Fruit fly (Drosophila melanogaster) whole organism, wandering third instar larva: ENCODE measurements around the gene CG3407.

Experiments used
- Jra ChIP-seq: sonication (Bioruptor generic); optimal IDR thresholded peaks from 2 replicates; lab custom pipeline; 2016; ENCODE audit warnings: missing biosample characterization, missing genetic modification characterization
- foxo ChIP-seq, 2 experiments: fragments of 200-800 bp; sonication (Bioruptor generic); optimal IDR thresholded peaks; 2 replicates in 1 of 2; 3 replicates in 1 of 2; lab custom pipeline; 2016 to 2017; ENCODE audit warnings: missing biosample characterization in 2 of 2, missing genetic modification characterization in 2 of 2
- sv ChIP-seq: fragments of 200-800 bp; sonication (Bioruptor generic); optimal IDR thresholded peaks from 3 replicates; lab custom pipeline; 2016; ENCODE audit warnings: missing biosample characterization, missing genetic modification characterization
- woc ChIP-seq: sonication (Bioruptor generic); optimal IDR thresholded peaks from 2 replicates; lab custom pipeline; 2016; ENCODE audit warnings: missing biosample characterization, mild to moderate bottlenecking, missing genetic modification characterization

- TF ChIP-seq sv (GFP tag; lab: Kevin White, UChicago) (peak; percentile 66), foxo (GFP tag; optimal IDR thresholded peaks at IDR 0.05; lab: Kevin White, UChicago) (peak in 1 of 2 experiments; percentile 15), Jra (GFP tag; lab: Kevin White, UChicago) (no peak), woc (GFP tag; lab: Kevin White, UChicago) (no peak)
Measured at dm6 chr2L:3813255-3813875, at the start of gene CG3407.
